In genomic region chr3L:331842-332802, dm6 we compare ENCODE assay signal across 2 fruit fly cellular contexts.
TF ChIP-seq lines count a peak whose summit lies in the region.

Gene mthl9 (minus strand): TSS chr3L:332309.

TF ChIP-seq in whole organism, embryonic, 481 proteins besides CTCF, POLR2A, EP300 and RAD21 (continued from another document and continues in another):
- TF ChIP-seq Deaf1 (tag; optimal IDR thresholded peaks at IDR 0.05; lab: Kevin White, UChicago) (peak; percentile 53), CG33213 (GFP tag; optimal IDR thresholded peaks at IDR 0.05; lab: Kevin White, UChicago) (no peak), zfh2 (GFP tag; optimal IDR thresholded peaks at IDR 0.05; lab: Kevin White, UChicago) (peak; percentile 3), unc-4 (GFP tag; IDR thresholded peaks at IDR 0.05; lab: Robert Waterston, UW; ENCODE audit: partially characterized antibody) (0 out of 2 replicates have a peak, but pooled peaks have one; percentile 51), CG15696 (tag; optimal IDR thresholded peaks at IDR 0.05; lab: Kevin White, UChicago) (no peak), CoRest (tag; optimal IDR thresholded peaks at IDR 0.05; lab: Kevin White, UChicago) (peak; percentile 17), Sox100B (GFP tag; optimal IDR thresholded peaks at IDR 0.05; lab: Kevin White, UChicago) (no peak), pita (GFP tag; optimal IDR thresholded peaks at IDR 0.05; lab: Kevin White, UChicago) (peak; percentile 64), cwo (GFP tag; optimal IDR thresholded peaks at IDR 0.05; lab: Kevin White, UChicago) (peak; percentile 60), Jarid2 (GFP tag; optimal IDR thresholded peaks at IDR 0.05; lab: Kevin White, UChicago) (peak; percentile 60), trh (GFP tag; optimal IDR thresholded peaks at IDR 0.05; lab: Kevin White, UChicago) (no peak), NK7.1 (GFP tag; optimal IDR thresholded peaks at IDR 0.05; lab: Kevin White, UChicago) (no peak), cad (GFP tag; optimal IDR thresholded peaks at IDR 0.05; lab: Kevin White, UChicago) (no peak), ems (GFP tag; optimal IDR thresholded peaks at IDR 0.05; lab: Kevin White, UChicago) (no peak), CG14441 (GFP tag; IDR thresholded peaks at IDR 0.05; lab: Robert Waterston, UW) (peak; percentile 41; the same call in 1 of the 2 replicates), CG8290 (GFP tag; optimal IDR thresholded peaks at IDR 0.05; lab: Kevin White, UChicago) (no peak), CG8290 (tag; optimal IDR thresholded peaks at IDR 0.05; lab: Kevin White, UChicago) (peak in 1 of 2 experiments; percentile 8), MBD-R2 (GFP tag; IDR thresholded peaks at IDR 0.05; lab: Robert Waterston, UW) (peak; percentile 7; the same call in 1 of the 2 replicates), seq (GFP tag; IDR thresholded peaks at IDR 0.05; lab: Robert Waterston, UW) (0 out of 2 replicates have a peak, but pooled peaks have one; percentile 19), gfzf (GFP tag; optimal IDR thresholded peaks at IDR 0.05; lab: Kevin White, UChicago) (peak; percentile 32), hbn (GFP tag; IDR thresholded peaks at IDR 0.05; lab: Robert Waterston, UW; ENCODE audit: partially characterized antibody) (peak; percentile 49; the same call in 1 of the 2 replicates), NfI (GFP tag; optimal IDR thresholded peaks at IDR 0.05; lab: Kevin White, UChicago) (peak; percentile 8), kni (GFP tag; optimal IDR thresholded peaks at IDR 0.05; lab: Kevin White, UChicago) (peak; percentile 16), zen2 (GFP tag; IDR thresholded peaks at IDR 0.05; lab: Robert Waterston, UW; ENCODE audit: partially characterized antibody) (no peak), vnd (GFP tag; IDR thresholded peaks at IDR 0.05; lab: Robert Waterston, UW; ENCODE audit: partially characterized antibody) (0 out of 3 replicates have a peak, but pooled peaks have one; percentile 26), Atf6 (GFP tag; IDR thresholded peaks at IDR 0.05; lab: Robert Waterston, UW) (peak; percentile 56; the same call in 1 of the 2 replicates), Hand (GFP tag; optimal IDR thresholded peaks at IDR 0.05; lab: Kevin White, UChicago) (peak; percentile 38), ato (GFP tag; IDR thresholded peaks at IDR 0.05; lab: Robert Waterston, UW; ENCODE audit: partially characterized antibody) (0 out of 2 replicates have a peak, but pooled peaks have one; percentile 17), CG34224 (GFP tag; IDR thresholded peaks at IDR 0.05; lab: Robert Waterston, UW; ENCODE audit: partially characterized antibody) (0 out of 3 replicates have a peak, but pooled peaks have one; percentile 52), pros (GFP tag; optimal IDR thresholded peaks at IDR 0.05; lab: Kevin White, UChicago) (peak; percentile 42), Trl (optimal IDR thresholded peaks at IDR 0.05; lab: Kevin White, UChicago) (peak in 1 of 2 experiments; percentile 75), Trl (GFP tag; optimal IDR thresholded peaks at IDR 0.05; lab: Kevin White, UChicago) (peak; percentile 41), sna (GFP tag; IDR thresholded peaks at IDR 0.05; lab: Robert Waterston, UW; ENCODE audit: partially characterized antibody) (0 out of 2 replicates have a peak, but pooled peaks have one; percentile 35), her (GFP tag; optimal IDR thresholded peaks at IDR 0.05; lab: Kevin White, UChicago) (peak; percentile 3), Rfx (GFP tag; IDR thresholded peaks at IDR 0.05; lab: Robert Waterston, UW) (peak; percentile 26; the same call in 1 of the 2 replicates), CG10366 (GFP tag; IDR thresholded peaks at IDR 0.05; lab: Robert Waterston, UW) (no peak), CG14710 (tag; optimal IDR thresholded peaks at IDR 0.05; lab: Kevin White, UChicago) (peak; percentile 0), CG9797 (GFP tag; optimal IDR thresholded peaks at IDR 0.05; lab: Kevin White, UChicago) (no peak), chm (GFP tag; IDR thresholded peaks at IDR 0.05; lab: Robert Waterston, UW) (peak; percentile 36; the same call in 1 of the 2 replicates), Spps (tag; optimal IDR thresholded peaks at IDR 0.05; lab: Kevin White, UChicago) (no peak), Med (GFP tag; lab: Kevin White, UChicago) (peak; percentile 56), CG6765 (GFP tag; optimal IDR thresholded peaks at IDR 0.05; lab: Kevin White, UChicago) (peak; percentile 45), vvl (GFP tag; IDR thresholded peaks at IDR 0.05; lab: Robert Waterston, UW) (peak; percentile 56), CG12219 (GFP tag; optimal IDR thresholded peaks at IDR 0.05; lab: Kevin White, UChicago) (peak; percentile 21), CG34422 (GFP tag; IDR thresholded peaks at IDR 0.05; lab: Robert Waterston, UW) (peak; percentile 56; the same call in 1 of the 3 replicates), Blimp-1 (GFP tag; optimal IDR thresholded peaks at IDR 0.05; lab: Kevin White, UChicago) (no peak), HmgD (GFP tag; optimal IDR thresholded peaks at IDR 0.05; lab: Kevin White, UChicago) (no peak), pho (GFP tag; optimal IDR thresholded peaks at IDR 0.05; lab: Kevin White, UChicago) (peak; percentile 2), CG6175 (GFP tag; IDR thresholded peaks at IDR 0.05; lab: Robert Waterston, UW) (0 out of 3 replicates have a peak, but pooled peaks have one; percentile 26), run (tag; optimal IDR thresholded peaks at IDR 0.05; lab: Kevin White, UChicago) (peak; percentile 71), GATAe (GFP tag; conservative IDR thresholded peaks at IDR 0.05; lab: Robert Waterston, UW) (peak; percentile 24; the same call in 1 of the 2 replicates), CG4424 (GFP tag; optimal IDR thresholded peaks at IDR 0.05; lab: Kevin White, UChicago) (no peak), CG13287 (GFP tag; IDR thresholded peaks at IDR 0.05; lab: Robert Waterston, UW; ENCODE audit: partially characterized antibody) (peak; percentile 45; the same call in 1 of the 2 replicates), CG5180 (GFP tag; optimal IDR thresholded peaks at IDR 0.05; lab: Kevin White, UChicago) (peak; percentile 16), rib (GFP tag; IDR thresholded peaks at IDR 0.05; lab: Robert Waterston, UW) (peak; percentile 33; the same call in 1 of the 2 replicates), stwl (tag; optimal IDR thresholded peaks at IDR 0.05; lab: Kevin White, UChicago) (peak; percentile 26), nau (GFP tag; optimal IDR thresholded peaks at IDR 0.05; lab: Kevin White, UChicago) (peak; percentile 45), CG4820 (GFP tag; optimal IDR thresholded peaks at IDR 0.05; lab: Kevin White, UChicago) (no peak), Bdp1 (GFP tag; optimal IDR thresholded peaks at IDR 0.05; lab: Kevin White, UChicago) (peak; percentile 2), CG14050 (GFP tag; IDR thresholded peaks at IDR 0.05; lab: Robert Waterston, UW) (no peak)

TF ChIP-seq in whole organism, prepupa, 60 proteins besides CTCF, POLR2A, EP300 and RAD21 (continued from another document):
- TF ChIP-seq Gug (GFP tag; IDR thresholded peaks at IDR 0.05; lab: Robert Waterston, UW) (no peak), CG10669 (GFP tag; optimal IDR thresholded peaks at IDR 0.05; lab: Kevin White, UChicago) (peak; percentile 82), Ets96B (tag; optimal IDR thresholded peaks at IDR 0.05; lab: Kevin White, UChicago) (no peak), topi (GFP tag; optimal IDR thresholded peaks at IDR 0.05; lab: Kevin White, UChicago) (no peak)
